Worm (Caenorhabditis elegans): ENCODE measurements around the gene K02E7.10.

ce11 chrII:1066907-1067306 is at the start of gene K02E7.10:
- no peak for TF ChIP-seq snpc-4 (tag; optimal IDR thresholded peaks at IDR 0.05)
- no peak for TF ChIP-seq unc-39 (tag; optimal IDR thresholded peaks at IDR 0.05)
- TF ChIP-seq nhr-76 (tag; optimal IDR thresholded peaks at IDR 0.05), result no peak
- no peak for TF ChIP-seq zip-8 (tag; optimal IDR thresholded peaks at IDR 0.05)
- TF ChIP-seq nhr-12 (tag; optimal IDR thresholded peaks at IDR 0.05), result no peak
- TF ChIP-seq pha-4 (tag; optimal IDR thresholded peaks at IDR 0.05), result no peak
- no peak for TF ChIP-seq ztf-11 (tag; optimal IDR thresholded peaks at IDR 0.05)
